Fruit fly (Drosophila melanogaster): Measurements from ENCODE around the gene Svip.

Gene Svip

dm6 chr3L:9355555-9355954 is 3.2 kb upstream of the Svip start:
- no peak for TF ChIP-seq CG16779 (tag; optimal IDR thresholded peaks at IDR 0.05)
- TF ChIP-seq vri (GFP tag; optimal IDR thresholded peaks at IDR 0.05): peak; percentile 39

dm6 chr3L:9356138-9356753 is 2.6 kb upstream of the Svip start:
- TF ChIP-seq Sox15 (GFP tag; optimal IDR thresholded peaks at IDR 0.05) (no peak), CG4318 (GFP tag; optimal IDR thresholded peaks at IDR 0.05) (no peak), lz (GFP tag; optimal IDR thresholded peaks at IDR 0.05) (no peak), esn (GFP tag; optimal IDR thresholded peaks at IDR 0.05) (no peak), fkh (GFP tag; optimal IDR thresholded peaks at IDR 0.05) (peak; percentile 26), net (GFP tag; optimal IDR thresholded peaks at IDR 0.05) (no peak), Eip78C (GFP tag) (peak; percentile 28), CG9139 (GFP tag; optimal IDR thresholded peaks at IDR 0.05) (no peak), CG6276 (GFP tag; optimal IDR thresholded peaks at IDR 0.05) (no peak), Smox (GFP tag; optimal IDR thresholded peaks at IDR 0.05) (no peak), CG8119 (GFP tag; IDR thresholded peaks at IDR 0.05) (no peak), svp (GFP tag) (peak; percentile 98), CG10669 (GFP tag; optimal IDR thresholded peaks at IDR 0.05) (no peak)

dm6 chr3L:9357830-9358712 is 728 bp upstream of the Svip start:
- TF ChIP-seq Eip75B (GFP tag; optimal IDR thresholded peaks at IDR 0.05): peak; percentile 21
- TF ChIP-seq net (GFP tag; optimal IDR thresholded peaks at IDR 0.05): peak; percentile 34
- no peak for TF ChIP-seq CG32006 (GFP tag; optimal IDR thresholded peaks at IDR 0.05)
- TF ChIP-seq Smox (GFP tag; optimal IDR thresholded peaks at IDR 0.05): no peak
- TF ChIP-seq CG10669 (GFP tag; optimal IDR thresholded peaks at IDR 0.05): peak; percentile 10
- TF ChIP-seq CG6276 (GFP tag; optimal IDR thresholded peaks at IDR 0.05): peak; percentile 30
- TF ChIP-seq salr (GFP tag; optimal IDR thresholded peaks at IDR 0.05): no peak
- TF ChIP-seq dsx (GFP tag; optimal IDR thresholded peaks at IDR 0.05; ENCODE audit: poor library complexity, severe bottlenecking): peak; percentile 52
- peak; percentile 51 for TF ChIP-seq Ets96B (tag; optimal IDR thresholded peaks at IDR 0.05)
- TF ChIP-seq CG3032 (tag; optimal IDR thresholded peaks at IDR 0.05): peak; percentile 53
- 0 out of 2 replicates have a peak, but pooled peaks have one; percentile 20 for TF ChIP-seq CG15336 (GFP tag; IDR thresholded peaks at IDR 0.05)
- TF ChIP-seq Blimp-1 (GFP tag; optimal IDR thresholded peaks at IDR 0.05): no peak
- TF ChIP-seq OdsH (GFP tag; optimal IDR thresholded peaks at IDR 0.05): no peak
- peak; percentile 20 for TF ChIP-seq CG10631 (GFP tag; optimal IDR thresholded peaks at IDR 0.05)
- TF ChIP-seq Met (GFP tag; optimal IDR thresholded peaks at IDR 0.05): no peak
- no peak for TF ChIP-seq CG4318 (GFP tag; optimal IDR thresholded peaks at IDR 0.05)
- TF ChIP-seq spab (GFP tag; optimal IDR thresholded peaks at IDR 0.05): peak; percentile 45
- no peak for TF ChIP-seq pdm3 (GFP tag; optimal IDR thresholded peaks at IDR 0.05)
- TF ChIP-seq ss (GFP tag; optimal IDR thresholded peaks at IDR 0.05): peak; percentile 48 to 77
- no peak for TF ChIP-seq fd85E (GFP tag; optimal IDR thresholded peaks at IDR 0.05)
- TF ChIP-seq Lpt (GFP tag; optimal IDR thresholded peaks at IDR 0.05): no peak
- peak; percentile 6 for TF ChIP-seq Sox14 (GFP tag; optimal IDR thresholded peaks at IDR 0.05)
- peak; percentile 74 for TF ChIP-seq Eip78C (GFP tag)
- no peak for TF ChIP-seq CG34406 (GFP tag; optimal IDR thresholded peaks at IDR 0.05)
- TF ChIP-seq CG6163 (GFP tag; IDR thresholded peaks at IDR 0.05): peak; percentile 74; the same call in 2 of the 3 replicates
- TF ChIP-seq CG1621 (tag; optimal IDR thresholded peaks at IDR 0.05): peak; percentile 50
- peak; percentile 62 for TF ChIP-seq CG6808 (GFP tag; optimal IDR thresholded peaks at IDR 0.05)
- TF ChIP-seq CG9139 (GFP tag; optimal IDR thresholded peaks at IDR 0.05): peak; percentile 36
- no peak for TF ChIP-seq CG31627 (GFP tag; optimal IDR thresholded peaks at IDR 0.05)
- no peak for TF ChIP-seq Hr4 (GFP tag; optimal IDR thresholded peaks at IDR 0.05)
- peak; percentile 86 for TF ChIP-seq svp (GFP tag)
- TF ChIP-seq CG8119 (GFP tag; IDR thresholded peaks at IDR 0.05): no peak; the same call in 2 of the 3 replicates
- TF ChIP-seq Eip93F (GFP tag; optimal IDR thresholded peaks at IDR 0.05): peak; percentile 62
- peak; percentile 9 for TF ChIP-seq vri (GFP tag; optimal IDR thresholded peaks at IDR 0.05)
- no peak for TF ChIP-seq fd59A (GFP tag; optimal IDR thresholded peaks at IDR 0.05)
- TF ChIP-seq fkh (GFP tag; optimal IDR thresholded peaks at IDR 0.05): peak; percentile 89
- TF ChIP-seq CG16779 (tag; optimal IDR thresholded peaks at IDR 0.05): peak; percentile 83
- no peak for TF ChIP-seq CG11762 (GFP tag; optimal IDR thresholded peaks at IDR 0.05; ENCODE audit: insufficient read depth)

All from whole organism, prepupa.